Worm (Caenorhabditis elegans) whole organism, early embryonic: ENCODE measurements around the gene Y102A5C.2.

Experiments
- B0310.2 ChIP-seq: sonication (generic microtip); optimal IDR thresholded peaks from 2 replicates; lab custom pipeline; 2016; ENCODE audit warnings: mild to moderate bottlenecking, missing genetic modification characterization, missing compliant biosample characterization
- F13C5.2 ChIP-seq: sonication (generic microtip); optimal IDR thresholded peaks from 2 replicates; lab custom pipeline; 2017; ENCODE audit warnings: mild to moderate bottlenecking, missing genetic modification characterization, inconsistent platforms, missing compliant biosample characterization
- aly-1 ChIP-seq: sonication (generic microtip); optimal IDR thresholded peaks from 2 replicates; lab custom pipeline; 2016; ENCODE audit warnings: missing genetic modification characterization, missing compliant biosample characterization
- ama-1 ChIP-seq: fragments of 150-350 bp; optimal IDR thresholded peaks from 2 replicates; lab custom pipeline; 2014
- ceh-13 ChIP-seq: fragments of 200-800 bp; sonication (Bioruptor generic); optimal IDR thresholded peaks from 2 replicates; lab custom pipeline; 2018; ENCODE audit warnings: mild to moderate bottlenecking, missing genetic modification characterization, missing compliant biosample characterization
- ceh-36 ChIP-seq: sonication (generic microtip); optimal IDR thresholded peaks from 2 replicates; lab custom pipeline; 2016; ENCODE audit warnings: missing genetic modification characterization, inconsistent platforms, missing compliant biosample characterization
- ets-7 ChIP-seq: sonication (generic microtip); optimal IDR thresholded peaks from 2 replicates; lab custom pipeline; 2016; ENCODE audit warnings: missing genotype, missing genetic modification characterization, missing compliant biosample characterization
- hmbx-1 ChIP-seq: sonication (generic microtip); optimal IDR thresholded peaks from 2 replicates; lab custom pipeline; 2016; ENCODE audit warnings: mild to moderate bottlenecking, missing genetic modification characterization, missing compliant biosample characterization
- hmg-4 ChIP-seq: fragments of 200-800 bp; sonication (Bioruptor generic); optimal IDR thresholded peaks from 2 replicates; lab custom pipeline; 2018; ENCODE audit warnings: mild to moderate bottlenecking, missing genetic modification characterization, missing compliant biosample characterization
- pes-1 ChIP-seq: fragments of 200-800 bp; sonication (Bioruptor generic); IDR thresholded peaks from 2 replicates; pipeline ENCODE4 v1.3.6; 2022; ENCODE audit warnings: missing genetic modification reagents, missing genetic modification characterization, missing compliant biosample characterization
- sea-1 ChIP-seq: fragments of 200-800 bp; sonication (Bioruptor generic); conservative IDR thresholded peaks from 2 replicates; pipeline ENCODE4 v1.3.6; 2022; ENCODE audit warnings: missing genetic modification characterization, missing compliant biosample characterization
- tbx-37 ChIP-seq: fragments of 200-800 bp; sonication (Bioruptor generic); conservative IDR thresholded peaks from 2 replicates; pipeline ENCODE4 v1.3.6; 2022; ENCODE audit warnings: missing genetic modification reagents, missing genetic modification characterization, missing compliant biosample characterization

DNA sequence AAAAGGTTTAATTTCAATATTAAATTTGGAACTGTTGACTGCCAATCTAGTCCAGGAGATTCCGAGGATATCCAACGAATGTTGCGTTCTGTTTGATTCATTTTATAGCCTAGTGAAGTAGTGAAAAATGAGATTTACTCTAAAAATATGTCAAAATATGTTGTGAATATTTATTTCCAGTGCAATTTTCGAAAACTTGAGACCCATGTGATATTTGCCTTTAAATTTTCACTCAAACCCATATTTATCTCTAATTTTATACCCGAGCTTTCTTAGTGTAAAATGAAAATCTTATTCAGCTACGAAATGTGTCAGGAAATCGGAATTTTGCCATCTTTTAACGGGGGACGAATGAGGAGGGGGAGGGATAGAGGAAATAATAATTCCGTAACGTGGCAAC is 8.7 kb upstream of the Y102A5C.2 start, which contains the start of gene F09C6.16:
- TF ChIP-seq ama-1 (lab: Kevin White, UChicago) (no peak), sea-1 (GFP tag; lab: Robert Waterston, UW) (no peak), ceh-36 (tag; lab: Kevin White, UChicago) (no peak), tbx-37 (GFP tag; lab: Robert Waterston, UW) (no peak), B0310.2 (tag; lab: Kevin White, UChicago) (no peak), pes-1 (GFP tag; lab: Robert Waterston, UW) (no peak), ets-7 (tag; lab: Kevin White, UChicago) (no peak), ceh-13 (no peak), F13C5.2 (tag; lab: Kevin White, UChicago) (no peak), hmg-4 (GFP tag; lab: Kevin White, UChicago) (no peak), hmbx-1 (tag; lab: Kevin White, UChicago) (no peak), aly-1 (tag; lab: Kevin White, UChicago) (no peak)
